Fruit fly (Drosophila melanogaster): ENCODE results near the gene IntS4.
A peak's percentile ranks its signal among the peaks of the same experiment; 100 is the strongest.

The IntS4 gene

dm6 chrX:8558762-8559172 lies at the start of gene IntS4:
Gene IntS4 (minus strand): TSS chrX:8558781.
- TF ChIP-seq EcR (GFP tag; optimal IDR thresholded peaks at IDR 0.05) (peak; percentile 73), CG9948 (tag; optimal IDR thresholded peaks at IDR 0.05) (peak; percentile 19), Pif1B (GFP tag; optimal IDR thresholded peaks at IDR 0.05) (peak; percentile 50), CG14655 (GFP tag; optimal IDR thresholded peaks at IDR 0.05) (no peak), fd96Ca (GFP tag; IDR thresholded peaks at IDR 0.05) (no peak; the same call in 1 of the 3 replicates), CG15710 (tag; optimal IDR thresholded peaks at IDR 0.05) (peak; percentile 59), CG32121 (GFP tag; IDR thresholded peaks at IDR 0.05) (no peak), CG17806 (tag; optimal IDR thresholded peaks at IDR 0.05) (peak; percentile 29), Ets98B (GFP tag; IDR thresholded peaks at IDR 0.05) (peak; percentile 60), CG34367 (tag; optimal IDR thresholded peaks at IDR 0.05) (no peak), Snoo (tag; optimal IDR thresholded peaks at IDR 0.05) (no peak), CG13204 (GFP tag; optimal IDR thresholded peaks at IDR 0.05) (no peak), D1 (tag; optimal IDR thresholded peaks at IDR 0.05) (no peak)

dm6 chrX:8607902-8608301 lies 49.3 kb upstream of the IntS4 start:
- TF ChIP-seq CG10348 (GFP tag; IDR thresholded peaks at IDR 0.05) (no peak), D1 (tag; optimal IDR thresholded peaks at IDR 0.05) (no peak), CG9948 (tag; optimal IDR thresholded peaks at IDR 0.05) (no peak), CG17806 (tag; optimal IDR thresholded peaks at IDR 0.05) (no peak), gl (tag; optimal IDR thresholded peaks at IDR 0.05) (no peak), fd96Ca (GFP tag; IDR thresholded peaks at IDR 0.05) (no peak)

DNA sequence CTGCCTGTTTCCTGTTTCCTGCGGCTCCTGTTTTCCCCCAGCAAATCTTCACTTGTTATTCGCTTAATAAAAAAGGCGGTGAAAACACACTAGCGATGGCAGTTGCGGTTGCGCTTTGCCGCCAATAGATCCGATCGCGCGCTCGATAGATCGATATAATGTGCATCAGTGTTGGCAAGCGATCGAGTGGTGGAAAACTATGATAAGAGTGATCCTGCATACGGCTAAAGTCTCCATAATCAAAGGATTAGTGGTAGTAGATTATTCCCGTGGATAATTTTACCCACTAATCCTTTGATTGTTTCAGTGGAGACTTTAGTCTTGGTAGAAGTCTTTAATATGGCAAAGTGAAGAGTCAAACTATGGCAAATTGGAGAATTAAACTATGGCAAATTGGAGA lies 47.6 kb upstream of the IntS4 start, which contains the start of gene Caf1-180:
TSS of gene Caf1-180 (minus strand) at position 99 of the 400 bp plus-strand sequence.
- 0 out of 3 replicates have a peak, but pooled peaks have one; percentile 11 for TF ChIP-seq fd96Ca (GFP tag; IDR thresholded peaks at IDR 0.05)
- no peak for TF ChIP-seq CG10348 (GFP tag; IDR thresholded peaks at IDR 0.05)

dm6 chrX:8601165-8601564 lies 42.6 kb upstream of the IntS4 start:
- TF ChIP-seq CG17806 (tag; optimal IDR thresholded peaks at IDR 0.05) (peak; percentile 50), CG8159 (tag; optimal IDR thresholded peaks at IDR 0.05) (peak; percentile 64), Snoo (tag; optimal IDR thresholded peaks at IDR 0.05) (no peak), rn (GFP tag; IDR thresholded peaks at IDR 0.05) (peak; percentile 40; the same call in 1 of the 2 replicates), CG15710 (tag; optimal IDR thresholded peaks at IDR 0.05) (peak; percentile 58), Pif1B (GFP tag; optimal IDR thresholded peaks at IDR 0.05) (no peak), gl (tag; optimal IDR thresholded peaks at IDR 0.05) (no peak), CG10348 (GFP tag; IDR thresholded peaks at IDR 0.05) (peak; percentile 71), CG9948 (tag; optimal IDR thresholded peaks at IDR 0.05) (peak; percentile 35), D1 (tag; optimal IDR thresholded peaks at IDR 0.05) (no peak), CG34367 (tag; optimal IDR thresholded peaks at IDR 0.05) (peak; percentile 40), EcR (GFP tag; optimal IDR thresholded peaks at IDR 0.05) (no peak), CG32121 (GFP tag; IDR thresholded peaks at IDR 0.05) (peak; percentile 67), Ets98B (GFP tag; IDR thresholded peaks at IDR 0.05) (peak; percentile 82), fd96Ca (GFP tag; IDR thresholded peaks at IDR 0.05) (peak; percentile 85), CG12605 (GFP tag; IDR thresholded peaks at IDR 0.05) (peak; percentile 55), Pif1A (GFP tag; optimal IDR thresholded peaks at IDR 0.05) (no peak), CG4496 (GFP tag; IDR thresholded peaks at IDR 0.05) (peak; percentile 86)

- TF ChIP-seq rn (GFP tag; IDR thresholded peaks at IDR 0.05) (no peak), CG10348 (GFP tag; IDR thresholded peaks at IDR 0.05) (no peak), CG15710 (tag; optimal IDR thresholded peaks at IDR 0.05) (no peak), CG14655 (GFP tag; optimal IDR thresholded peaks at IDR 0.05) (no peak), CG9948 (tag; optimal IDR thresholded peaks at IDR 0.05) (no peak), CG17806 (tag; optimal IDR thresholded peaks at IDR 0.05) (no peak), CG8301 (tag; optimal IDR thresholded peaks at IDR 0.05) (no peak), fd96Ca (GFP tag; IDR thresholded peaks at IDR 0.05) (no peak), gl (tag; optimal IDR thresholded peaks at IDR 0.05) (no peak), D1 (tag; optimal IDR thresholded peaks at IDR 0.05) (no peak), CG34367 (tag; optimal IDR thresholded peaks at IDR 0.05) (no peak), CG13204 (GFP tag; optimal IDR thresholded peaks at IDR 0.05) (no peak), CG8159 (tag; optimal IDR thresholded peaks at IDR 0.05) (no peak), Pif1A (GFP tag; optimal IDR thresholded peaks at IDR 0.05) (no peak), CG32121 (GFP tag; IDR thresholded peaks at IDR 0.05) (no peak), EcR (GFP tag; optimal IDR thresholded peaks at IDR 0.05) (no peak)
Observed at dm6 chrX:8593159-8593476, 34.5 kb upstream of the IntS4 start.

DNA sequence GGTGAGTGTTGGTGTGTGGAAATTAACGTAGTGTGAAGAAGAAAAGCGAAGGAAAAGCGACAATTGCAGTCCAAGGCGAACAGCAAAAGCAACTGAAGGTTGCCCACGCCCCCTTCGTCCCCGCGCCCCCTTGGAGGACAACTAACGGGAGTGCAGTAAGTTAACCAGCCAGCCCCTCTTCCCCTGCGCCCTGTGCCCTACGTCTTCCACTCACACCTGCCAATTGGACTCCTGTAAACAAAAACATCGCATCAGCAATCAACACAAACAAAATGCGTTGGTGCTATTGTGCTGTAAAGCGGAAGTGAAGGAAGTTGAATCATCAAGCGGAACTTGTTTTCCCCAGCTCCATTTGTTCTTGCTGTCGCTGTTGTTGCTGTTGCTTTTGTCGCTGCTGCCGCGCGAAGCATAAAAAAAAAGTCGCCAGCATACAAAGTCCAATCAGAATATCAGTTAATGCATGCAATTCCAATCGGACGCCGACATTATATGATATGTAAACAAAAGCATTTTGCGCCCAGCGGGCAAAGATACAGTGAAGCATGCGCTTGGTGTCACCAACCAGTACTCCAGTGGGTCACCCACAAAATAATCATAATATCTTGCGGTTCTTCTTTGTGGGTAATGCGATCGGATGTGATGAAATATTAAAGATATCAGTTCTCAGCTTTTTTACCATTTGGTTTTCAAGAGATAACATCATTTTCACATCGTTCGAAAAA lies 34.0 kb upstream of the IntS4 start:
- TF ChIP-seq CG14655 (GFP tag; optimal IDR thresholded peaks at IDR 0.05) (no peak), CG13204 (GFP tag; optimal IDR thresholded peaks at IDR 0.05) (peak; percentile 84), CG12605 (GFP tag; IDR thresholded peaks at IDR 0.05) (no peak), rn (GFP tag; IDR thresholded peaks at IDR 0.05) (no peak), CG8159 (tag; optimal IDR thresholded peaks at IDR 0.05) (peak; percentile 40), CG4496 (GFP tag; IDR thresholded peaks at IDR 0.05) (peak; percentile 74), fd96Ca (GFP tag; IDR thresholded peaks at IDR 0.05) (no peak), CG9948 (tag; optimal IDR thresholded peaks at IDR 0.05) (no peak), D1 (tag; optimal IDR thresholded peaks at IDR 0.05) (no peak), CG32121 (GFP tag; IDR thresholded peaks at IDR 0.05) (0 out of 2 replicates have a peak, but pooled peaks have one; percentile 12), Pif1A (GFP tag; optimal IDR thresholded peaks at IDR 0.05) (no peak), Pif1B (GFP tag; optimal IDR thresholded peaks at IDR 0.05) (peak; percentile 51), gl (tag; optimal IDR thresholded peaks at IDR 0.05) (peak; percentile 86), CG8301 (tag; optimal IDR thresholded peaks at IDR 0.05) (peak; percentile 51), CG34367 (tag; optimal IDR thresholded peaks at IDR 0.05) (peak; percentile 50), CG17806 (tag; optimal IDR thresholded peaks at IDR 0.05) (peak; percentile 32), Ets98B (GFP tag; IDR thresholded peaks at IDR 0.05) (0 out of 2 replicates have a peak, but pooled peaks have one; percentile 34), CG15710 (tag; optimal IDR thresholded peaks at IDR 0.05) (peak; percentile 43), Snoo (tag; optimal IDR thresholded peaks at IDR 0.05) (no peak), EcR (GFP tag; optimal IDR thresholded peaks at IDR 0.05) (peak; percentile 40), CG10348 (GFP tag; IDR thresholded peaks at IDR 0.05) (no peak)

Measured in whole organism, pupa.